Worm (Caenorhabditis elegans): ENCODE data around the gene moc-6.

DNA sequence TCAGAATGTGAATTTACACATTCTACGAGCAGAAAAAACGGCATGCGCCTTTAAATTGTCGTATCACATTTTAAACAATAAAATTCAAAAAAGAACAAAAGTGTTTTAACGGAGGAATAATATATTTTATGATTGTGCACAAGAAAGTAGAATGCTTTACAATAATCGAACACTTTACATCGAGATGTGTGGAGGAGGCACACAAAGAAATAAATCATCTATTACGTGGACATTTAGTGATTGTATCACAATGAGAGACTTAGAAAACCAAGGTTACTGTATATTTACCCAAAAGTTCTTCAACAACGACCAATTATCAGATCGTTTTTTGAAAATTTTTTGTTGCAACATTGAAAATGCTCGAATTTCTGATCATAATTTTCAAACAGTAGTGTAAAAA is 14.5 kb downstream of the moc-6 start:
- TF ChIP-seq nhr-237 (tag; optimal IDR thresholded peaks at IDR 0.05) (no peak), blmp-1 (tag; optimal IDR thresholded peaks at IDR 0.05) (no peak), lin-13 (tag; optimal IDR thresholded peaks at IDR 0.05) (no peak), ceh-39 (tag; optimal IDR thresholded peaks at IDR 0.05) (no peak)

All from whole organism, mixed stage, embryonic.